Worm (Caenorhabditis elegans): ENCODE data around the gene srz-90.

DNA sequence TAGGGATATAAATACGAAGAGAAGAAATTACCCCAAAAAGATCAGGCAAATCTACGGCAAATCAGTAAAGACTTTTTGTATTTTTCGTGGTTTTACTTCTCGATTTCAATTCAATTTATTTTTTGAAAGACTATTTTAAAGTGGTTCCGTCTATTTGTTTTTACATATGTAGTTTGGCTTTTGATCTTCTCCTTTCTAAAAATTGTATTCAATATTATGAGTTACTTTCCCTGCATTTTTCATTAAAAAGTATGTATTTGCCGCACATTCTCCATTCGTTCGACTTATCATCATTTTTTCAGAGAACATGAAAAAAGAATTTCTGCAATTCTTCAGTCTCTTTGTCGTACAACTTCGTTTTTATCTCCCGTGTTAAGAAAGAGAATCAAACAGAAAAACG is 39.0 kb downstream of the srz-90 start, which contains the start of gene C38D9.2:
- TF ChIP-seq him-1 (tag; optimal IDR thresholded peaks at IDR 0.05) (no peak), dao-5 (tag; optimal IDR thresholded peaks at IDR 0.05) (no peak), W03F9.2 (tag; optimal IDR thresholded peaks at IDR 0.05) (no peak)
